Worm (Caenorhabditis elegans) whole organism, L1 larva: Measurements from ENCODE around the gene flp-18.

ENCODE experiments used
- C16A3.4 ChIP-seq: fragments of 150-350 bp; optimal IDR thresholded peaks from 2 replicates; lab custom pipeline; 2014; ENCODE audit warnings: missing biosample characterization, missing genetic modification characterization
- Y116A8C.19 ChIP-seq: sonication (generic microtip); optimal IDR thresholded peaks from 2 replicates; lab custom pipeline; 2016; ENCODE audit warnings: missing compliant biosample characterization, missing genetic modification characterization, borderline replicate concordance
- aly-2 ChIP-seq: fragments of 150-350 bp; optimal IDR thresholded peaks from 2 replicates; lab custom pipeline; 2014; ENCODE audit warnings: missing biosample characterization, missing genetic modification characterization
- ama-1 ChIP-seq: fragments of 150-350 bp; optimal IDR thresholded peaks from 2 replicates; lab custom pipeline; 2014
- blmp-1 ChIP-seq: fragments of 150-350 bp; optimal IDR thresholded peaks from 2 replicates; lab custom pipeline; 2014; ENCODE audit warnings: missing biosample characterization, missing genetic modification characterization
- ceh-63 ChIP-seq: fragments of 200-800 bp; sonication (Bioruptor generic); optimal IDR thresholded peaks from 2 replicates; lab custom pipeline; 2018; ENCODE audit warnings: mild to moderate bottlenecking, missing genetic modification characterization, missing compliant biosample characterization
- ceh-88 ChIP-seq: fragments of 200-800 bp; sonication (Bioruptor generic); IDR thresholded peaks from 2 replicates; pipeline ENCODE4 v1.3.6; 2022; ENCODE audit warnings: missing genetic modification characterization, missing compliant biosample characterization
- dpl-1 ChIP-seq, 3 experiments: fragments of 150-350 bp in 2 of 3; sonication (generic microtip) in 1 of 3; optimal IDR thresholded peaks; 2 replicates each; lab custom pipeline; 2014 to 2017; ENCODE audit warnings: missing biosample characterization in 3 of 3, missing genetic modification characterization in 3 of 3, missing genetic modification reagents in 3 of 3
- efl-1 ChIP-seq, 4 experiments: fragments of 150-350 bp; optimal IDR thresholded peaks in 3 of 4; peaks in 1 of 4; 1 replicate in 1 of 4; 2 replicates in 3 of 4; lab custom pipeline; 2014; ENCODE audit warnings: missing biosample characterization in 2 of 4, missing genetic modification characterization in 2 of 4, missing genetic modification reagents in 2 of 4
- efl-3 ChIP-seq: fragments of 200-800 bp; sonication (Bioruptor generic); optimal IDR thresholded peaks from 2 replicates; lab custom pipeline; 2018; ENCODE audit warnings: mild to moderate bottlenecking, missing genetic modification characterization, missing compliant biosample characterization
- elt-2 ChIP-seq: sonication (generic microtip); optimal IDR thresholded peaks from 2 replicates; lab custom pipeline; 2016; ENCODE audit warnings: missing genetic modification characterization, mild to moderate bottlenecking, inconsistent platforms, missing compliant biosample characterization, missing genetic modification reagents
- elt-3 ChIP-seq, 6 experiments: fragments of 150-350 bp in 1 of 6; sonication (generic microtip); optimal IDR thresholded peaks; 2 replicates each; lab custom pipeline; 2017 to 2018; ENCODE audit warnings: missing biosample characterization in 6 of 6, missing genetic modification characterization in 6 of 6, inconsistent platforms in 1 of 6
- ets-5 ChIP-seq: fragments of 200-800 bp; sonication (Bioruptor generic); IDR thresholded peaks from 2 replicates; pipeline ENCODE4 v1.3.6; 2022; ENCODE audit warnings: missing genetic modification characterization, missing compliant biosample characterization
- fkh-10 ChIP-seq: sonication (generic microtip); optimal IDR thresholded peaks from 2 replicates; lab custom pipeline; 2017; ENCODE audit warnings: missing biosample characterization, missing genetic modification reagents, missing genetic modification characterization
- fkh-8 ChIP-seq: sonication (generic microtip); optimal IDR thresholded peaks from 2 replicates; lab custom pipeline; 2016; ENCODE audit warnings: mild to moderate bottlenecking, missing genetic modification characterization, missing compliant biosample characterization
- grh-1 ChIP-seq: fragments of 200-800 bp; sonication (Bioruptor generic); IDR thresholded peaks from 2 replicates; pipeline ENCODE4 v1.3.6; 2022; ENCODE audit warnings: missing genetic modification reagents, missing genetic modification characterization, missing compliant biosample characterization
- hlh-17 ChIP-seq: fragments of 200-800 bp; sonication (Bioruptor generic); optimal IDR thresholded peaks from 2 replicates; lab custom pipeline; 2018; ENCODE audit warnings: missing genetic modification characterization, mild to moderate bottlenecking, missing compliant biosample characterization, moderate library complexity, borderline replicate concordance
- hlh-4 ChIP-seq: sonication (generic microtip); optimal IDR thresholded peaks from 2 replicates; lab custom pipeline; 2016; ENCODE audit warnings: mild to moderate bottlenecking, missing genetic modification characterization, missing compliant biosample characterization
- hpl-2 ChIP-seq: fragments of 150-350 bp; optimal IDR thresholded peaks from 2 replicates; lab custom pipeline; 2014; ENCODE audit warnings: missing biosample characterization, missing genetic modification reagents, missing genetic modification characterization
- jun-1 ChIP-seq: fragments of 150-350 bp; optimal IDR thresholded peaks from 2 replicates; lab custom pipeline; 2014; ENCODE audit warnings: missing biosample characterization, missing genetic modification reagents, missing genetic modification characterization
- lin-14 ChIP-seq: fragments of 200-800 bp; sonication (Bioruptor generic); optimal IDR thresholded peaks from 2 replicates; lab custom pipeline; 2018; ENCODE audit warnings: mild to moderate bottlenecking, missing genetic modification characterization, moderate library complexity, missing compliant biosample characterization
- lin-39 ChIP-seq: fragments of 150-350 bp; optimal IDR thresholded peaks from 2 replicates; lab custom pipeline; 2014; ENCODE audit warnings: missing biosample characterization, missing genetic modification reagents, missing genetic modification characterization
- lir-3 ChIP-seq: sonication (generic microtip); optimal IDR thresholded peaks from 2 replicates; lab custom pipeline; 2016; ENCODE audit warnings: mild to moderate bottlenecking, missing genetic modification characterization, moderate library complexity, missing compliant biosample characterization; ENCODE audit not compliant: poor library complexity
- lsy-2 ChIP-seq, 2 experiments: fragments of 150-350 bp; optimal IDR thresholded peaks; 2 replicates each; lab custom pipeline; 2014; ENCODE audit warnings: missing biosample characterization in 2 of 2, missing genetic modification characterization in 2 of 2
- mep-1 ChIP-seq: fragments of 150-350 bp; optimal IDR thresholded peaks from 2 replicates; lab custom pipeline; 2014; ENCODE audit warnings: missing biosample characterization, missing genetic modification characterization
- nhr-11 ChIP-seq: fragments of 150-350 bp; optimal IDR thresholded peaks from 2 replicates; lab custom pipeline; 2014; ENCODE audit warnings: missing biosample characterization, missing genetic modification characterization
- nhr-12 ChIP-seq: sonication (generic microtip); optimal IDR thresholded peaks from 2 replicates; lab custom pipeline; 2017; ENCODE audit warnings: missing biosample characterization, missing genetic modification characterization
- nhr-20 ChIP-seq: sonication (generic microtip); optimal IDR thresholded peaks from 2 replicates; lab custom pipeline; 2016; ENCODE audit warnings: mild to moderate bottlenecking, missing genetic modification characterization, missing compliant biosample characterization
- nhr-237 ChIP-seq: fragments of 150-350 bp; optimal IDR thresholded peaks from 2 replicates; lab custom pipeline; 2014; ENCODE audit warnings: missing biosample characterization, missing genetic modification characterization
- nhr-28 ChIP-seq: fragments of 150-350 bp; optimal IDR thresholded peaks from 2 replicates; lab custom pipeline; 2014; ENCODE audit warnings: missing biosample characterization, missing genetic modification characterization
- nhr-47 ChIP-seq: sonication (generic microtip); optimal IDR thresholded peaks from 2 replicates; lab custom pipeline; 2016; ENCODE audit warnings: mild to moderate bottlenecking, missing genetic modification characterization, moderate library complexity, missing compliant biosample characterization
- nhr-71 ChIP-seq: sonication (generic microtip); optimal IDR thresholded peaks from 2 replicates; lab custom pipeline; 2016; ENCODE audit warnings: mild to moderate bottlenecking, missing genetic modification characterization, moderate library complexity, missing compliant biosample characterization
- nhr-76 ChIP-seq: sonication (generic microtip); optimal IDR thresholded peaks from 2 replicates; lab custom pipeline; 2017; ENCODE audit warnings: missing biosample characterization, missing genetic modification characterization
- nhr-77 ChIP-seq: fragments of 150-350 bp; optimal IDR thresholded peaks from 2 replicates; lab custom pipeline; 2014; ENCODE audit warnings: missing biosample characterization, missing genetic modification characterization
- nhr-90 ChIP-seq: sonication (generic microtip); optimal IDR thresholded peaks from 2 replicates; lab custom pipeline; 2016; ENCODE audit warnings: mild to moderate bottlenecking, missing genetic modification characterization, missing compliant biosample characterization; ENCODE audit not compliant: poor library complexity
- pag-3 ChIP-seq: sonication (generic microtip); optimal IDR thresholded peaks from 2 replicates; lab custom pipeline; 2017; ENCODE audit warnings: missing genetic modification characterization, mild to moderate bottlenecking, missing compliant biosample characterization, antibody characterized with exemption, borderline replicate concordance; ENCODE audit not compliant: insufficient read depth
- pax-3 ChIP-seq: fragments of 200-800 bp; sonication (Bioruptor generic); optimal IDR thresholded peaks from 2 replicates; lab custom pipeline; 2018; ENCODE audit warnings: mild to moderate bottlenecking, missing genetic modification characterization, moderate library complexity, missing compliant biosample characterization
- pqm-1 ChIP-seq: sonication (generic microtip); optimal IDR thresholded peaks from 3 replicates; lab custom pipeline; 2017; ENCODE audit warnings: missing biosample characterization, missing genetic modification characterization
- skn-1 ChIP-seq: fragments of 150-350 bp; optimal IDR thresholded peaks from 2 replicates; lab custom pipeline; 2014; ENCODE audit warnings: missing biosample characterization, missing genetic modification characterization
- snpc-4 ChIP-seq: fragments of 150-350 bp; optimal IDR thresholded peaks from 2 replicates; lab custom pipeline; 2014; ENCODE audit warnings: missing biosample characterization, missing genetic modification characterization
- sox-4 ChIP-seq: sonication (generic microtip); optimal IDR thresholded peaks from 2 replicates; lab custom pipeline; 2016; ENCODE audit warnings: missing genetic modification characterization, missing compliant biosample characterization
- sup-37 ChIP-seq: fragments of 200-800 bp; sonication (Bioruptor generic); optimal IDR thresholded peaks from 2 replicates; lab custom pipeline; 2018; ENCODE audit warnings: mild to moderate bottlenecking, missing genetic modification characterization, missing compliant biosample characterization
- swsn-7 ChIP-seq: sonication (generic microtip); optimal IDR thresholded peaks from 2 replicates; lab custom pipeline; 2016; ENCODE audit warnings: missing genetic modification characterization, missing compliant biosample characterization
- tbx-2 ChIP-seq: sonication (generic microtip); optimal IDR thresholded peaks from 2 replicates; lab custom pipeline; 2016; ENCODE audit warnings: missing genetic modification characterization, missing compliant biosample characterization
- unc-30 ChIP-seq: sonication (generic microtip); optimal IDR thresholded peaks from 2 replicates; lab custom pipeline; 2017; ENCODE audit warnings: missing biosample characterization, missing genetic modification characterization
- vab-15 ChIP-seq: sonication (generic microtip); optimal IDR thresholded peaks from 2 replicates; lab custom pipeline; 2017; ENCODE audit warnings: missing genotype, mild to moderate bottlenecking, missing genetic modification characterization, missing compliant biosample characterization
- xbp-1 ChIP-seq: sonication (generic microtip); optimal IDR thresholded peaks from 2 replicates; lab custom pipeline; 2016; ENCODE audit warnings: missing genetic modification characterization, missing compliant biosample characterization
- zip-4 ChIP-seq: fragments of 200-800 bp; sonication (Bioruptor generic); optimal IDR thresholded peaks from 2 replicates; lab custom pipeline; 2018; ENCODE audit warnings: mild to moderate bottlenecking, missing genetic modification characterization, moderate library complexity, missing compliant biosample characterization
- ztf-11 ChIP-seq, 2 experiments: sonication (generic microtip); optimal IDR thresholded peaks; 2 replicates each; lab custom pipeline; 2016 to 2017; ENCODE audit warnings: missing genetic modification characterization in 2 of 2, missing biosample characterization in 1 of 2, missing compliant biosample characterization in 1 of 2
- ztf-4 ChIP-seq: fragments of 150-350 bp; optimal IDR thresholded peaks from 2 replicates; lab custom pipeline; 2014; ENCODE audit warnings: missing biosample characterization, missing genetic modification characterization

flp-18 gene

ce11 chrX:3035972-3036379, 17.6 kb upstream of the flp-18 start (continued):
- TF ChIP-seq nhr-28 (tag; lab: Kevin White, UChicago) (peak; percentile 55), sox-4 (tag; lab: Kevin White, UChicago) (peak; percentile 87), pag-3 (no peak), snpc-4 (tag; lab: Kevin White, UChicago) (peak; percentile 77), ceh-88 (GFP tag; lab: Robert Waterston, UW) (peak; percentile 93), aly-2 (peak; percentile 96), nhr-71 (tag; lab: Kevin White, UChicago) (peak; percentile 95), nhr-47 (peak; percentile 96), ceh-63 (peak; percentile 76), unc-30 (tag; lab: Kevin White, UChicago) (no peak), nhr-20 (tag; lab: Kevin White, UChicago) (peak; percentile 94), tbx-2 (tag; lab: Kevin White, UChicago) (peak; percentile 92), nhr-77 (tag; lab: Kevin White, UChicago) (peak; percentile 93), C16A3.4 (tag; lab: Kevin White, UChicago) (peak; percentile 90), ztf-4 (tag; lab: Kevin White, UChicago) (peak; percentile 83), mep-1 (tag; lab: Kevin White, UChicago) (peak; percentile 86), efl-3 (GFP tag; lab: Kevin White, UChicago) (peak; percentile 52), lsy-2 (tag; optimal IDR thresholded peaks at IDR 0.05; lab: Kevin White, UChicago) (peak; percentile 82 to 84), lir-3 (tag; lab: Kevin White, UChicago) (peak; percentile 88), fkh-8 (tag; lab: Kevin White, UChicago) (peak; percentile 91), hpl-2 (GFP tag; lab: Kevin White, UChicago) (peak; percentile 80), ztf-11 (tag; optimal IDR thresholded peaks at IDR 0.05; lab: Kevin White, UChicago) (peak; percentile 64 to 76), lin-14 (GFP tag; lab: Kevin White, UChicago) (peak; percentile 92), xbp-1 (tag; lab: Kevin White, UChicago) (peak; percentile 91), efl-1 (optimal IDR thresholded peaks at IDR 0.05; lab: Kevin White, UChicago) (peak; percentile 53 to 59), efl-1 (GFP tag; optimal IDR thresholded peaks at IDR 0.05 in 1 of 2; lab: Kevin White, UChicago) (peak; percentile 19 to 95), pax-3 (tag; lab: Kevin White, UChicago) (peak; percentile 81), Y116A8C.19 (tag; lab: Kevin White, UChicago) (no peak), nhr-237 (tag; lab: Kevin White, UChicago) (peak; percentile 31), nhr-90 (peak; percentile 94), elt-3 (tag; optimal IDR thresholded peaks at IDR 0.05; lab: Kevin White, UChicago) (peak in 3 of 6 experiments; percentile 14 to 94 (median 51)), hlh-4 (tag; lab: Kevin White, UChicago) (no peak), lin-39 (tag; lab: Kevin White, UChicago) (peak; percentile 87), elt-2 (tag; lab: Kevin White, UChicago) (peak; percentile 84), pqm-1 (tag; lab: Kevin White, UChicago) (no peak), ama-1 (lab: Kevin White, UChicago) (peak; percentile 55), zip-4 (GFP tag; lab: Kevin White, UChicago) (peak; percentile 81), sup-37 (peak; percentile 68), nhr-12 (tag; lab: Kevin White, UChicago) (no peak), dpl-1 (GFP tag; optimal IDR thresholded peaks at IDR 0.05; lab: Kevin White, UChicago) (peak; percentile 10 to 49 (median 46)), hlh-17 (GFP tag; lab: Kevin White, UChicago) (no peak), blmp-1 (tag; lab: Kevin White, UChicago) (no peak)

- TF ChIP-seq swsn-7 = no peak
- TF ChIP-seq nhr-11 (tag; lab: Kevin White, UChicago) = no peak
- TF ChIP-seq nhr-71 (tag; lab: Kevin White, UChicago) = no peak
- TF ChIP-seq skn-1 (tag; lab: Kevin White, UChicago) = no peak
- TF ChIP-seq snpc-4 (tag; lab: Kevin White, UChicago) = no peak
- no peak for TF ChIP-seq elt-3 (tag; optimal IDR thresholded peaks at IDR 0.05; lab: Kevin White, UChicago)
- no peak for TF ChIP-seq ztf-4 (tag; lab: Kevin White, UChicago)
- TF ChIP-seq nhr-76 = no peak
- TF ChIP-seq efl-3 (GFP tag; lab: Kevin White, UChicago) = no peak
- TF ChIP-seq jun-1 (tag; lab: Kevin White, UChicago) = no peak
- TF ChIP-seq pag-3 = no peak
- TF ChIP-seq aly-2 = no peak
- no peak for TF ChIP-seq elt-2 (tag; lab: Kevin White, UChicago)
- TF ChIP-seq vab-15 = no peak
- TF ChIP-seq fkh-10 (GFP tag; lab: Kevin White, UChicago) = no peak
- TF ChIP-seq grh-1 (GFP tag; lab: Robert Waterston, UW) = no peak
- TF ChIP-seq lin-14 (GFP tag; lab: Kevin White, UChicago) = no peak
- TF ChIP-seq ets-5 (GFP tag; lab: Robert Waterston, UW) = no peak
- TF ChIP-seq nhr-90 = no peak
Measured at ce11 chrX:3034203-3034602, 15.8 kb upstream of the flp-18 start, which contains the start of gene M02F4.2. Gene M02F4.2, minus strand, starts transcription at chrX:3034303.
